Fruit fly (Drosophila melanogaster): ENCODE results near the gene CtsB.

Gene CtsB

dm6 chrX:13820310-13821038, 38.5 kb upstream of the CtsB start (continued):
- no peak for TF ChIP-seq Lpt (GFP tag; optimal IDR thresholded peaks at IDR 0.05)
- no peak for TF ChIP-seq gsb (GFP tag; IDR thresholded peaks at IDR 0.05)
- no peak for TF ChIP-seq CG1647 (GFP tag; optimal IDR thresholded peaks at IDR 0.05)
- TF ChIP-seq BtbVII (GFP tag; optimal IDR thresholded peaks at IDR 0.05): no peak
- no peak for TF ChIP-seq CG4404 (GFP tag; IDR thresholded peaks at IDR 0.05)
- no peak for TF ChIP-seq HLH3B (GFP tag; IDR thresholded peaks at IDR 0.05)
- TF ChIP-seq CG2129 (GFP tag; IDR thresholded peaks at IDR 0.05; ENCODE audit: partially characterized antibody): no peak
- TF ChIP-seq CG7987 (GFP tag; optimal IDR thresholded peaks at IDR 0.05): peak; percentile 21
- peak; percentile 33 for TF ChIP-seq CG12104 (GFP tag; optimal IDR thresholded peaks at IDR 0.05)
- no peak for TF ChIP-seq Nf-YC (tag; optimal IDR thresholded peaks at IDR 0.05)
- no peak for TF ChIP-seq CG9797 (GFP tag; optimal IDR thresholded peaks at IDR 0.05)
- TF ChIP-seq Atf3 (GFP tag; optimal IDR thresholded peaks at IDR 0.05): no peak
- TF ChIP-seq abd-A (tag; optimal IDR thresholded peaks at IDR 0.05): no peak
- TF ChIP-seq az2 (GFP tag; optimal IDR thresholded peaks at IDR 0.05): no peak
- TF ChIP-seq sr (GFP tag; IDR thresholded peaks at IDR 0.05): 0 out of 3 replicates have a peak, but pooled peaks have one; percentile 33
- TF ChIP-seq run (tag; optimal IDR thresholded peaks at IDR 0.05): no peak
- no peak for TF ChIP-seq CrebB (tag; optimal IDR thresholded peaks at IDR 0.05)
- TF ChIP-seq btn (GFP tag; optimal IDR thresholded peaks at IDR 0.05): no peak
- TF ChIP-seq Deaf1 (tag; optimal IDR thresholded peaks at IDR 0.05): no peak
- no peak for TF ChIP-seq Usf (GFP tag; optimal IDR thresholded peaks at IDR 0.05)
- peak; percentile 57 for TF ChIP-seq ATbp (GFP tag; optimal IDR thresholded peaks at IDR 0.05)
- no peak for TF ChIP-seq pros (GFP tag; optimal IDR thresholded peaks at IDR 0.05)
- no peak for TF ChIP-seq CG12155 (GFP tag; optimal IDR thresholded peaks at IDR 0.05)
- TF ChIP-seq crc (GFP tag; optimal IDR thresholded peaks at IDR 0.05): no peak
- TF ChIP-seq CG7786 (GFP tag; optimal IDR thresholded peaks at IDR 0.05): no peak
- no peak for TF ChIP-seq CG1832 (GFP tag; optimal IDR thresholded peaks at IDR 0.05)
- no peak for TF ChIP-seq HmgZ (tag; optimal IDR thresholded peaks at IDR 0.05)
- no peak for TF ChIP-seq Doc3 (GFP tag; IDR thresholded peaks at IDR 0.05; ENCODE audit: partially characterized antibody)
- TF ChIP-seq Xbp1 (GFP tag; optimal IDR thresholded peaks at IDR 0.05): no peak
- no peak for TF ChIP-seq Mad (GFP tag; optimal IDR thresholded peaks at IDR 0.05)
- TF ChIP-seq HLH4C (GFP tag; IDR thresholded peaks at IDR 0.05; ENCODE audit: partially characterized antibody): no peak
- TF ChIP-seq CG18011 (GFP tag; optimal IDR thresholded peaks at IDR 0.05): no peak
- TF ChIP-seq CG14860 (GFP tag; IDR thresholded peaks at IDR 0.05; ENCODE audit: partially characterized antibody): no peak
- no peak for TF ChIP-seq CG17328 (GFP tag; IDR thresholded peaks at IDR 0.05)
- no peak for TF ChIP-seq wdn (GFP tag; IDR thresholded peaks at IDR 0.05)
- TF ChIP-seq croc (GFP tag; conservative IDR thresholded peaks at IDR 0.05): no peak
- no peak for TF ChIP-seq Gug (GFP tag; IDR thresholded peaks at IDR 0.05)
- no peak for TF ChIP-seq Poxn (GFP tag; IDR thresholded peaks at IDR 0.05)
- TF ChIP-seq CG15269 (tag; optimal IDR thresholded peaks at IDR 0.05): peak; percentile 43
- peak in 1 of 2 experiments; percentile 21 for TF ChIP-seq bsh (GFP tag; optimal IDR thresholded peaks at IDR 0.05)
- TF ChIP-seq CG11398 (GFP tag; optimal IDR thresholded peaks at IDR 0.05): no peak
- no peak for TF ChIP-seq oc (tag; optimal IDR thresholded peaks at IDR 0.05)
- TF ChIP-seq Lim3 (GFP tag; IDR thresholded peaks at IDR 0.05): no peak
- TF ChIP-seq klu (GFP tag; IDR thresholded peaks at IDR 0.05): no peak
- no peak for TF ChIP-seq CG11085 (GFP tag; IDR thresholded peaks at IDR 0.05)
- no peak for TF ChIP-seq shn (GFP tag; optimal IDR thresholded peaks at IDR 0.05)
- no peak for TF ChIP-seq sim (GFP tag; IDR thresholded peaks at IDR 0.05)
- TF ChIP-seq CG9437 (GFP tag; optimal IDR thresholded peaks at IDR 0.05): peak; percentile 27
- no peak for TF ChIP-seq D (optimal IDR thresholded peaks at IDR 0.05)
- no peak for TF ChIP-seq D (GFP tag; optimal IDR thresholded peaks at IDR 0.05)
- peak; percentile 18 for TF ChIP-seq Hr3 (GFP tag; optimal IDR thresholded peaks at IDR 0.05)
